Worm (Caenorhabditis elegans) whole organism, late embryonic: ENCODE data around the gene rfl-1.

Experiments
- ama-1 ChIP-seq: fragments of 150-350 bp; optimal IDR thresholded peaks from 2 replicates; lab custom pipeline; 2014
- ceh-22 ChIP-seq: sonication (generic microtip); optimal IDR thresholded peaks from 2 replicates; lab custom pipeline; 2017; ENCODE audit warnings: missing biosample characterization, missing genetic modification characterization
- ceh-24 ChIP-seq: sonication (generic microtip); optimal IDR thresholded peaks from 2 replicates; lab custom pipeline; 2016; ENCODE audit warnings: mild to moderate bottlenecking, missing genetic modification characterization, missing compliant biosample characterization
- ceh-48 ChIP-seq: sonication (generic microtip); optimal IDR thresholded peaks from 2 replicates; lab custom pipeline; 2016; ENCODE audit warnings: missing genetic modification characterization, inconsistent platforms, missing compliant biosample characterization
- fkh-10 ChIP-seq: fragments of 150-350 bp; optimal IDR thresholded peaks from 2 replicates; lab custom pipeline; 2014; ENCODE audit warnings: missing biosample characterization, missing genetic modification reagents, missing genetic modification characterization
- hlh-30 ChIP-seq: sonication (generic microtip); optimal IDR thresholded peaks from 2 replicates; lab custom pipeline; 2017; ENCODE audit warnings: antibody characterized with exemption, missing genetic modification characterization, missing compliant biosample characterization; ENCODE audit not compliant: insufficient read depth
- lin-11 ChIP-seq: fragments of 200-800 bp; sonication (Bioruptor generic); optimal IDR thresholded peaks from 2 replicates; lab custom pipeline; 2018; ENCODE audit warnings: mild to moderate bottlenecking, missing genetic modification characterization, missing compliant biosample characterization
- pha-2 ChIP-seq: sonication (generic microtip); optimal IDR thresholded peaks from 2 replicates; lab custom pipeline; 2017; ENCODE audit warnings: mild to moderate bottlenecking, missing genetic modification characterization, missing compliant biosample characterization
- pqm-1 ChIP-seq: sonication (generic microtip); optimal IDR thresholded peaks from 2 replicates; lab custom pipeline; 2016; ENCODE audit warnings: missing genetic modification characterization, missing compliant biosample characterization
- sox-2 ChIP-seq: fragments of 200-800 bp; sonication (Bioruptor generic); IDR thresholded peaks from 2 replicates; pipeline ENCODE4 v1.3.6; 2022; ENCODE audit warnings: missing genetic modification reagents, missing genetic modification characterization, missing compliant biosample characterization
- syd-9 ChIP-seq: sonication (generic microtip); optimal IDR thresholded peaks from 2 replicates; lab custom pipeline; 2016; ENCODE audit warnings: mild to moderate bottlenecking, missing genetic modification characterization, moderate library complexity, missing compliant biosample characterization
- unc-86 ChIP-seq: sonication (generic microtip); optimal IDR thresholded peaks from 2 replicates; lab custom pipeline; 2016; ENCODE audit warnings: missing genetic modification characterization, missing compliant biosample characterization

DNA sequence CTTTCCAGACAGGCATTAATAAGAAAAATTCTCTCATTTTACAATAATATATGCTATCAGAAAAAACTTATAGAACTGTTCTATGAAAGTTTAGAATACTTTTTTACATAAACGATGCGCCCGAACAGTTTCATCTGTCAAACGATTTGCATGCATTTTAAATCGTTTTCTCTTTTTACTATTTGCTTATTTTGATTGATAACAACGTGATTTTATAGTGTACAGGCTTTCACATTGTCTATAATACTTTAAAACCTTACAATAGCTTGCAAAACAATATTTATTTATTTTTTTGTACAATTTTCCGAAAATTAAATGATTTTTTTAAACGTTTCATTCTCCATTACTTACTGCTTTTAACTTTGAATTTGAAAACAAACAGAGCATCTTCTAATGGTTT lies 24.6 kb downstream of the rfl-1 start, which contains the start of gene R01H2.7:
- no peak for TF ChIP-seq ceh-22 (tag; lab: Kevin White, UChicago)
- no peak for TF ChIP-seq ceh-24 (tag; lab: Kevin White, UChicago)
- TF ChIP-seq ama-1 (lab: Kevin White, UChicago): no peak
- TF ChIP-seq unc-86 (tag; lab: Kevin White, UChicago): no peak
- TF ChIP-seq sox-2 (GFP tag; lab: Robert Waterston, UW): no peak
- TF ChIP-seq syd-9: no peak
- TF ChIP-seq pqm-1 (tag; lab: Kevin White, UChicago): no peak
- no peak for TF ChIP-seq lin-11 (tag; lab: Kevin White, UChicago)
- no peak for TF ChIP-seq hlh-30 (tag; lab: Kevin White, UChicago)
- no peak for TF ChIP-seq ceh-48 (tag; lab: Kevin White, UChicago)
- no peak for TF ChIP-seq pha-2 (tag; lab: Kevin White, UChicago)
- TF ChIP-seq fkh-10 (GFP tag; lab: Kevin White, UChicago): no peak
